Fruit fly (Drosophila melanogaster) whole organism, prepupa: Measurements from ENCODE around the gene Ldsdh1.

Source experiments
- CG11762 ChIP-seq: fragments of 200-800 bp; sonication (Bioruptor generic); optimal IDR thresholded peaks from 3 replicates; lab custom pipeline; 2016; ENCODE audit warnings: missing biosample characterization, missing genetic modification characterization; ENCODE audit not compliant: insufficient read depth
- CG31627 ChIP-seq: fragments of 200-800 bp; sonication (Bioruptor generic); optimal IDR thresholded peaks from 3 replicates; lab custom pipeline; 2016; ENCODE audit warnings: missing biosample characterization, missing genetic modification characterization
- CG3919 ChIP-seq: fragments of 200-800 bp; sonication (Bioruptor generic); optimal IDR thresholded peaks from 3 replicates; lab custom pipeline; 2016; ENCODE audit warnings: missing biosample characterization, missing genetic modification characterization
- CG6854 ChIP-seq: fragments of 200-800 bp; sonication (Bioruptor generic); optimal IDR thresholded peaks from 2 replicates; lab custom pipeline; 2017; ENCODE audit warnings: missing biosample characterization, mild to moderate bottlenecking, missing genetic modification characterization
- CG9139 ChIP-seq: fragments of 200-800 bp; sonication (Bioruptor generic); optimal IDR thresholded peaks from 3 replicates; lab custom pipeline; 2017; ENCODE audit warnings: missing biosample characterization, mild to moderate bottlenecking, missing genetic modification characterization
- Sox14 ChIP-seq: fragments of 200-800 bp; sonication (Bioruptor generic); optimal IDR thresholded peaks from 3 replicates; lab custom pipeline; 2016; ENCODE audit warnings: missing biosample characterization, missing genetic modification characterization
- eg ChIP-seq: fragments of 200-800 bp; sonication (Bioruptor generic); IDR thresholded peaks from 3 replicates; pipeline ENCODE4 v1.3.6; 2022; ENCODE audit warnings: missing biosample characterization, missing genetic modification characterization

dm6 chrX:8057299-8057730, 24.1 kb downstream of the Ldsdh1 start:
- TF ChIP-seq CG31627 (peak; percentile 82), CG3919 (GFP tag; lab: Kevin White, UChicago) (peak; percentile 65), Sox14 (GFP tag; lab: Kevin White, UChicago) (peak; percentile 83), CG6854 (no peak), CG11762 (GFP tag; lab: Kevin White, UChicago) (peak; percentile 49), CG9139 (GFP tag; lab: Kevin White, UChicago) (peak; percentile 40), eg (GFP tag; lab: Robert Waterston, UW) (no peak; the same call in 1 of the 3 replicates)
